Worm (Caenorhabditis elegans): ENCODE data around the gene cct-4.

Gene cct-4

DNA sequence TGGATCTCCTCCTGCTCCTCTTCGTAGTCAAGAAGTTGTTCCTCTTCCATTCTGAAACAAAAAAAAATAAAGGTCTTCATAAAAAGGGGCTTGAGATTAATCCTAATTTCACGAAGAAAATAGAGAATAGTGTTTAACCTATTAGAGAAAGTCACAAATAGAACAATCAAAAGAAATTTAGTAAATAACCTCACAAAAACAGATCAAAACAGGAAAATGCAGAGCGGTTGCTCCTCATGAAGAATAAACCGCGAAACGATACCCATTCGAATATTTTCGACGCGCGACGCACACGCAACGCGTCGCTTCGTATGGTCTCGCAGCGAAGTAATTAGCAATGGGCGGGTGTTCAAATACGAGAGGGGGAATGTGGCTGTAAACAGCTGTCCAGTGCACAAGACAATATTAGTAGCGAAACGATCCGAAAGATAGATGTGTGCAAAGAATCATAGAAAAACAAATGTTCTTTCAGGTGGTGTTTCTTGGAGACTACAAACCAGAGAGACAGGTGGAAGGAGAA, 45.4 kb downstream of the cct-4 start, which contains the start of gene hel-1 (continued):
- TF ChIP-seq ztf-28 (GFP tag; IDR thresholded peaks at IDR 0.05) (no peak), madf-10 (tag; optimal IDR thresholded peaks at IDR 0.05) (peak; percentile 61), Y95B8A.8 (GFP tag; IDR thresholded peaks at IDR 0.05) (0 out of 2 replicates have a peak, but pooled peaks have one; percentile 46), athp-1 (tag; optimal IDR thresholded peaks at IDR 0.05) (no peak), ets-4 (GFP tag; optimal IDR thresholded peaks at IDR 0.05) (no peak), mel-28 (tag; optimal IDR thresholded peaks at IDR 0.05; ENCODE audit: borderline replicate concordance) (no peak), ztf-18 (tag; optimal IDR thresholded peaks at IDR 0.05) (no peak), nfya-2 (GFP tag; IDR thresholded peaks at IDR 0.05) (no peak), die-1 (tag; optimal IDR thresholded peaks at IDR 0.05) (no peak), B0035.1 (tag; optimal IDR thresholded peaks at IDR 0.05) (no peak), zim-3 (tag; optimal IDR thresholded peaks at IDR 0.05) (no peak), zfh-2 (GFP tag; conservative IDR thresholded peaks at IDR 0.05) (no peak), ztf-25 (GFP tag; IDR thresholded peaks at IDR 0.05) (no peak), F52B5.7 (tag; optimal IDR thresholded peaks at IDR 0.05) (no peak), nhr-179 (tag; optimal IDR thresholded peaks at IDR 0.05) (no peak), hrde-1 (tag; optimal IDR thresholded peaks at IDR 0.05; ENCODE audit: borderline replicate concordance) (no peak), ztf-22 (GFP tag; optimal IDR thresholded peaks at IDR 0.05) (no peak), D2030.7 (GFP tag; IDR thresholded peaks at IDR 0.05) (peak; percentile 46; the same call in 1 of the 2 replicates), dox-1 (GFP tag; IDR thresholded peaks at IDR 0.05) (peak; percentile 42; the same call in 1 of the 2 replicates), snpc-1.3 (tag; optimal IDR thresholded peaks at IDR 0.05; ENCODE audit: insufficient read depth) (no peak), nfya-1 (tag; optimal IDR thresholded peaks at IDR 0.05; ENCODE audit: borderline replicate concordance, insufficient read depth) (no peak), attf-3 (GFP tag; conservative IDR thresholded peaks at IDR 0.05) (0 out of 2 replicates have a peak, but pooled peaks have one; percentile 24), egl-18 (GFP tag; IDR thresholded peaks at IDR 0.05) (no peak), ccch-3 (GFP tag; optimal IDR thresholded peaks at IDR 0.05) (no peak), nhr-120 (GFP tag; IDR thresholded peaks at IDR 0.05) (no peak), tbp1 (GFP tag; optimal IDR thresholded peaks at IDR 0.05) (peak; percentile 54), F49E8.2 (tag; optimal IDR thresholded peaks at IDR 0.05; ENCODE audit: insufficient read depth) (no peak), mcd-1 (GFP tag; IDR thresholded peaks at IDR 0.05) (no peak), pbrm-1 (GFP tag; IDR thresholded peaks at IDR 0.05) (no peak), aptf-2 (GFP tag; conservative IDR thresholded peaks at IDR 0.05) (no peak), mes-4 (tag; optimal IDR thresholded peaks at IDR 0.05) (no peak), madf-3 (GFP tag; IDR thresholded peaks at IDR 0.05) (peak; percentile 99), lsy-27 (tag; optimal IDR thresholded peaks at IDR 0.05; ENCODE audit: borderline replicate concordance, insufficient read depth) (no peak), lin-26 (GFP tag; IDR thresholded peaks at IDR 0.05) (no peak), hsf-1 (GFP tag; IDR thresholded peaks at IDR 0.05) (peak; percentile 57; the same call in 1 of the 2 replicates), rec-8 (tag; optimal IDR thresholded peaks at IDR 0.05) (no peak), B0261.1 (tag; optimal IDR thresholded peaks at IDR 0.05) (no peak), K12H6.12 (tag; optimal IDR thresholded peaks at IDR 0.05) (peak; percentile 65), ceh-79 (tag; optimal IDR thresholded peaks at IDR 0.05) (no peak), atf-7 (tag; optimal IDR thresholded peaks at IDR 0.05) (no peak), ceh-91 (GFP tag; IDR thresholded peaks at IDR 0.05) (peak; percentile 63), T26A5.8 (tag; optimal IDR thresholded peaks at IDR 0.05) (no peak), rcor-1 (GFP tag; IDR thresholded peaks at IDR 0.05) (peak; percentile 46; the same call in 1 of the 2 replicates), ceh-27 (GFP tag; optimal IDR thresholded peaks at IDR 0.05) (peak; percentile 79), tbx-9 (tag; optimal IDR thresholded peaks at IDR 0.05; ENCODE audit: borderline replicate concordance) (no peak), sea-2 (GFP tag; IDR thresholded peaks at IDR 0.05) (no peak), Y56A3A.18 (GFP tag; IDR thresholded peaks at IDR 0.05) (no peak), hlh-12 (tag; optimal IDR thresholded peaks at IDR 0.05) (no peak)

Data from whole organism, young adult.